Worm (Caenorhabditis elegans): ENCODE results near the gene rfip-1.

Gene rfip-1

DNA sequence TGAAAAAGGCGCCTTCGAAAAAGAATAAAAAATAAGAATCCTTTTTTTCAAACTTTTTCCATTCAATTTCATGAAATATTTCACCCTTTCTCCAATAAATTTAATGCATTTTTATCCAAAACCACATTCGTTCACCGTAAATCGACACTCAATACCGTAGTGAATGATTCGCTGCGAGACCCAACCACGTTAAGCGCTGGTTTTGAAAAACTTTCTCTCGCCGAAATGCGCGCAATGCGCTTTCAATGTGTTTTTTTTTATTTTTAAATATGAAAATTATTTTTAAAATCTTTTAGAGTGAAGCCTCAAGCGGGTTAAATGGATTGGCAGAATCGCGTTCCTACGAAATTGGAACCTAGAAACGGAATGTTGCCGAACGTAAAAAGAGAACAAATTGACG, 21.9 kb downstream of the rfip-1 start, which contains the start of gene F59G1.8:
F59G1.8 (plus strand) TSS at position 293 of the 400 bp plus-strand sequence.
- TF ChIP-seq ceh-63 (GFP tag; optimal IDR thresholded peaks at IDR 0.05) (no peak), pax-3 (tag; optimal IDR thresholded peaks at IDR 0.05) (no peak), lin-15B (tag; optimal IDR thresholded peaks at IDR 0.05) (no peak), nhr-71 (tag; optimal IDR thresholded peaks at IDR 0.05) (no peak), ztf-11 (tag; optimal IDR thresholded peaks at IDR 0.05) (no peak), vab-15 (tag; optimal IDR thresholded peaks at IDR 0.05) (no peak), nhr-90 (tag; optimal IDR thresholded peaks at IDR 0.05; ENCODE audit: poor library complexity) (no peak), lsy-2 (tag; optimal IDR thresholded peaks at IDR 0.05) (no peak), mef-2 (tag; optimal IDR thresholded peaks at IDR 0.05) (no peak), ceh-82 (tag; optimal IDR thresholded peaks at IDR 0.05) (no peak)

- TF ChIP-seq snu-23 (GFP tag; optimal IDR thresholded peaks at IDR 0.05) = peak; percentile 26
- no peak for TF ChIP-seq sptf-1 (tag; optimal IDR thresholded peaks at IDR 0.05)
- peak; percentile 4 for TF ChIP-seq lin-15B (tag; optimal IDR thresholded peaks at IDR 0.05)
- no peak for TF ChIP-seq nhr-77 (tag; optimal IDR thresholded peaks at IDR 0.05)
- peak; percentile 31 to 70 for TF ChIP-seq lin-35 (GFP tag; optimal IDR thresholded peaks at IDR 0.05)
- peak; percentile 32 for TF ChIP-seq nhr-20 (tag; optimal IDR thresholded peaks at IDR 0.05)
- peak; percentile 40 for TF ChIP-seq pag-3 (tag; optimal IDR thresholded peaks at IDR 0.05; ENCODE audit: borderline replicate concordance, insufficient read depth)
- TF ChIP-seq skn-1 (tag; optimal IDR thresholded peaks at IDR 0.05) = peak; percentile 32
- TF ChIP-seq dpl-1 (GFP tag; optimal IDR thresholded peaks at IDR 0.05) = peak in 2 of 3 experiments; percentile 49 to 58
- TF ChIP-seq nhr-85 (tag) = peak; percentile 70
- peak; percentile 19 to 62 for TF ChIP-seq lsy-2 (tag; optimal IDR thresholded peaks at IDR 0.05)
- no peak for TF ChIP-seq swsn-7 (tag; optimal IDR thresholded peaks at IDR 0.05)
- peak; percentile 9 for TF ChIP-seq nhr-71 (tag; optimal IDR thresholded peaks at IDR 0.05)
- no peak for TF ChIP-seq aha-1 (tag; optimal IDR thresholded peaks at IDR 0.05)
- TF ChIP-seq pqm-1 (tag; optimal IDR thresholded peaks at IDR 0.05) = no peak
- TF ChIP-seq fkh-4 (tag; optimal IDR thresholded peaks at IDR 0.05; ENCODE audit: borderline replicate concordance) = no peak
- TF ChIP-seq mab-9 (GFP tag; IDR thresholded peaks at IDR 0.05) = no peak
- peak; percentile 24 for TF ChIP-seq mep-1 (tag; optimal IDR thresholded peaks at IDR 0.05)
- no peak for TF ChIP-seq unc-30 (tag; optimal IDR thresholded peaks at IDR 0.05)
- TF ChIP-seq nhr-11 (tag; optimal IDR thresholded peaks at IDR 0.05) = no peak
- TF ChIP-seq egl-27 (tag; optimal IDR thresholded peaks at IDR 0.05) = no peak
- no peak for TF ChIP-seq egl-13 (tag; optimal IDR thresholded peaks at IDR 0.05)
- no peak for TF ChIP-seq mdl-1 (tag; optimal IDR thresholded peaks at IDR 0.05)
- peak; percentile 45 to 49 for TF ChIP-seq efl-1 (optimal IDR thresholded peaks at IDR 0.05)
- TF ChIP-seq efl-1 (GFP tag; optimal IDR thresholded peaks at IDR 0.05 in 1 of 2) = peak; percentile 40 to 91
- TF ChIP-seq blmp-1 (tag; optimal IDR thresholded peaks at IDR 0.05) = peak; percentile 64
- peak; percentile 47 for TF ChIP-seq C16A3.4 (tag; optimal IDR thresholded peaks at IDR 0.05)
Measured at ce11 chrII:5907482-5907881, 23.1 kb downstream of the rfip-1 start, which contains the start of gene vps-35. Gene vps-35, plus strand, starts transcription at chrII:5907816.

- TF ChIP-seq nhr-20 (tag; optimal IDR thresholded peaks at IDR 0.05) = peak; percentile 4
- no peak for TF ChIP-seq unc-86 (tag; optimal IDR thresholded peaks at IDR 0.05)
Measured at ce11 chrII:5911274-5911673, 26.9 kb downstream of the rfip-1 start, which contains the start of gene cgt-3. Gene cgt-3, plus strand, starts transcription at chrII:5911324.

DNA sequence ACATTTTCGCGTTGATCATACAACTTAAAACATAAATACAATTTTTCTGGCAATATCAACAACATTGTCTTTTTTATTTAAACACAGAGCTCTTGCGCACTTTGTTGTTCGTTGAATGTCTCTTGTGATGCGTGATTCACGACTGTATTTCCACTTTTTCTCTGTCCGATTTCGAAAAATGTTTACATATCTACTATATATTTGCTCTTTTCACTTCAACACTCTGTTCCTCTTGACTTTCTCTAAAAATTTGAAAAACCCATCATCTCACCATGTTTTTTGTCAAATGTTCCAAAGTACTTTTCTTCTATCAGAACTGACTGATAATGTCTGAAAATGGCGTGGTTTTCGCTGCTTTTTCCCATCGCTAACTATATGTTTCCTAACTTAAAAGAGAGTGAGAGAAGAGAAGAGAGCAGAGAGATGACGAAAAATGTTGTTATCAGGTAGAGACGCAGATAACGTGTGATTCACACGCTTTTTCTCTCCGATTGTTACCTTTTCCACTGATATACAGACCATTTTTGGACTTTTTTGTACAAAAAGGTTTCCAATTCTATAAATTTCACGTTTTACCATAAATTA, 27.7 kb downstream of the rfip-1 start:
- TF ChIP-seq pqm-1 (tag; optimal IDR thresholded peaks at IDR 0.05) = peak; percentile 91
- peak; percentile 7 for TF ChIP-seq jun-1 (tag; optimal IDR thresholded peaks at IDR 0.05)
- no peak for TF ChIP-seq ztf-4 (tag; optimal IDR thresholded peaks at IDR 0.05)
- peak; percentile 8 for TF ChIP-seq hpl-2 (GFP tag; optimal IDR thresholded peaks at IDR 0.05)
- no peak for TF ChIP-seq nhr-84 (tag; optimal IDR thresholded peaks at IDR 0.05)
- no peak for TF ChIP-seq lin-39 (tag; optimal IDR thresholded peaks at IDR 0.05)
- no peak for TF ChIP-seq alr-1 (tag; optimal IDR thresholded peaks at IDR 0.05; ENCODE audit: borderline replicate concordance)
- TF ChIP-seq lin-35 (GFP tag; optimal IDR thresholded peaks at IDR 0.05) = peak in 1 of 2 experiments; percentile 36
- peak; percentile 19 for TF ChIP-seq lin-14 (GFP tag; optimal IDR thresholded peaks at IDR 0.05)
- TF ChIP-seq mdl-1 (tag; optimal IDR thresholded peaks at IDR 0.05) = no peak
- peak in 1 of 2 experiments; percentile 19 for TF ChIP-seq lsy-2 (tag; optimal IDR thresholded peaks at IDR 0.05)
- TF ChIP-seq zag-1 (tag; optimal IDR thresholded peaks at IDR 0.05) = no peak
- TF ChIP-seq sptf-1 (tag; optimal IDR thresholded peaks at IDR 0.05) = no peak
- TF ChIP-seq elt-2 (tag; optimal IDR thresholded peaks at IDR 0.05) = peak; percentile 71
- TF ChIP-seq snpc-4 (tag; optimal IDR thresholded peaks at IDR 0.05) = no peak
- peak; percentile 54 for TF ChIP-seq nhr-77 (tag; optimal IDR thresholded peaks at IDR 0.05)
- TF ChIP-seq zip-4 (GFP tag; optimal IDR thresholded peaks at IDR 0.05) = no peak
- peak; percentile 11 for TF ChIP-seq mep-1 (tag; optimal IDR thresholded peaks at IDR 0.05)
- no peak for TF ChIP-seq ceh-90 (tag; optimal IDR thresholded peaks at IDR 0.05)
